Worm (Caenorhabditis elegans) whole organism, L3 larva: ENCODE data around the gene Y71H2AM.3.
A peak's percentile ranks its signal among the peaks of the same experiment; 100 is the strongest.

ENCODE experiments used
- ZK546.5 ChIP-seq: sonication (generic microtip); optimal IDR thresholded peaks from 2 replicates; lab custom pipeline; 2017; ENCODE audit warnings: missing biosample characterization, missing genetic modification characterization
- ceh-28 ChIP-seq: fragments of 150-350 bp; optimal IDR thresholded peaks from 2 replicates; lab custom pipeline; 2014; ENCODE audit warnings: missing biosample characterization, missing genetic modification reagents, missing genetic modification characterization
- fos-1 ChIP-seq: fragments of 150-350 bp; optimal IDR thresholded peaks from 2 replicates; lab custom pipeline; 2014; ENCODE audit warnings: missing biosample characterization, missing genetic modification characterization
- pqm-1 ChIP-seq: fragments of 150-350 bp; optimal IDR thresholded peaks from 2 replicates; lab custom pipeline; 2017; ENCODE audit warnings: missing biosample characterization, missing genetic modification characterization, inconsistent platforms
- ztf-11 ChIP-seq: fragments of 150-350 bp; optimal IDR thresholded peaks from 2 replicates; lab custom pipeline; 2014; ENCODE audit warnings: missing biosample characterization, missing genetic modification characterization

- TF ChIP-seq fos-1 (tag; lab: Kevin White, UChicago), result no peak
- no peak for TF ChIP-seq pqm-1 (tag; lab: Kevin White, UChicago)
- no peak for TF ChIP-seq ZK546.5 (tag; lab: Kevin White, UChicago)
- peak; percentile 4 for TF ChIP-seq ceh-28 (tag; lab: Kevin White, UChicago)
- TF ChIP-seq ztf-11 (tag; lab: Kevin White, UChicago), result no peak
These were observed at the start of gene Y71H2AM.3 for ce11 chrIII:2805084-2805483.
